Worm (Caenorhabditis elegans) whole organism, dauer: ENCODE data around the gene rpl-20.

Experiments
- unc-62 ChIP-seq: sonication (generic microtip); optimal IDR thresholded peaks from 2 replicates; lab custom pipeline; 2017; ENCODE audit warnings: missing biosample characterization, missing genetic modification reagents, missing genetic modification characterization

The rpl-20 gene

DNA sequence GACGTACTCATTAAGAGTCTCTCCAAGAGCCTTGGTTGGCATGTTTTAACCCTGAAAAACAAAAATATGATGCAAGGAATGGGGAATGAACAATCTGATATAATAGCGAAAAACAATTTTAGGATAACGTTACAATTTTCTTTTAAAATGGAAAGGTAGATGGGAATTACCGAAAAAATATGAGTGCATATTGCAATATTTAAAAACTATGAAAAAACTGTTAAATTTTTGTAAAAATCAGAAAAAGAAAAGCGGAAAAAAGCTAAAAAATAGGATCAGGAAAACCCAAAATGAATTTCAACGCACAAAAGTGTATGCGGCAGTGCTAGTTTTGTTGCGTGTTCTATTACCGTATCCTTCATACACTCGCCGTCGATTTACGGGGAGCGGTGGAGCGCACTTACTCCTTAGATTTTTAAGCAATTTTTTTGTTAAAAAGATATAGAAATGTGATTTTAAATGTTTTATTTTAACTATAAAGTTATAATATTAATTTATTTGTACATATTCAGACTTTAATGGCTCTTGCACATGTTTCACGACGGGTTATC, at the start of gene rpl-20, which contains the start of gene Y17G9B.5:
Gene rpl-20 (minus strand): TSS at position 51 of the 551 bp plus-strand sequence.
Gene Y17G9B.5 (plus strand): TSS at position 513 of the 551 bp plus-strand sequence.
- TF ChIP-seq unc-62 (GFP tag; lab: Kevin White, UChicago) = peak; percentile 61

DNA sequence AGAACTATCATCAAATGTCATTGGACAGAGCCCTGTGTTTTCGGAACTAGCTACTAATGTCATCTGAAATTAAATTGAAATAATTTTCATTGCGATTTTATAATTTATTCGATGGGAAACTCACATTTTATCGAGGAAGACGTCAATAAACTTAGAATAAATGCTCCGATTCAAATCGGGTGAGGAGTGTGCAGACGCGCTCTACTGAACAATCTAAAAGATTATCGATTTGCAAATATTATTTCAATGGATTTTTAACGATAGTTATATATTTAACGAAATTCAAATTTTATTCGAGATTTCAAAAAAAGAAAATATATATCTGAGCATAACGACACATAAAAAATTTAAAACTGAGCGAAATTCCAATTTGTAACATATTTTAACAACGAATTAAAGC, 49.5 kb upstream of the rpl-20 start, which contains the start of gene eor-1:
Gene eor-1 (minus strand): TSS at position 65 of the 400 bp plus-strand sequence.
- TF ChIP-seq unc-62 (GFP tag; lab: Kevin White, UChicago) = no peak

DNA sequence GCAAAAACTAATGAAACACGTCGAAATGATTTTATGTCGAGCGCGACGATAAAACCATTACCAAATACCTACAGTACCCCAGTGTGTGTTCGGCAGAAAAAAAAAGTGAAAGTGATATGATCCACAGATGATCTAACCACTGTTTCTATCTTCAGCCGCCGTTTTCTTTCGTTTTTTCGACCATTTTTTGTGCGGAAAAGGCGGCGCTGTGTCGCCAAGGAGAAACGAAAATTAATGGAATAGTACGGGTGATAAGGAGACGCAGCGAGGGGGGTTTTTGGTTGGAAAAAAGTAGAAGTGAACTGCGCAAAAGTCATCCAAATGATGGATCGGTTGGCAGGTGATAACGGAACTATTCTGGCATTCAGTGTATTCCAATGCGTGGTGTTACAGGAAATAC, 45.5 kb upstream of the rpl-20 start:
- TF ChIP-seq unc-62 (GFP tag; lab: Kevin White, UChicago) = no peak

DNA sequence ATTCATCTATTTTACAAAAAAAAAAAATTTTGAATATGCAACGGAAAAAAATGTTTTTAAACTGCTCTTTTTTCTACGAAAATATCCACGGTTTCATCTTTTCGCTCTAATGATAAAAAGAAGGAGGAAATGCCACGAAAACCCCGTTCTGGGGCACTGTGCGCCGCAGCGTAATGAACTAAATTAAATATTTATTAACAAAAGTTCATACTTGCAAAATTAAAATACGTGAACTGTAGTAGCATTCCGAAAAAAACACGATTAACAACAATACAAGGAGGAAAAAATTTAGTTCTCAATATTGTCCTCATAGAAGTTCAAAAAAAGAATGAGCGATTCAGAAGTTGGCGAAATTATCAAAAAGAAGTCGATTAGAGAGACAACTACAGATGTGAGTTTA, 39.9 kb upstream of the rpl-20 start, which contains the start of gene R11E3.1:
Gene R11E3.1 (plus strand): TSS at position 301 of the 400 bp plus-strand sequence.
- TF ChIP-seq unc-62 (GFP tag; lab: Kevin White, UChicago) = no peak

DNA sequence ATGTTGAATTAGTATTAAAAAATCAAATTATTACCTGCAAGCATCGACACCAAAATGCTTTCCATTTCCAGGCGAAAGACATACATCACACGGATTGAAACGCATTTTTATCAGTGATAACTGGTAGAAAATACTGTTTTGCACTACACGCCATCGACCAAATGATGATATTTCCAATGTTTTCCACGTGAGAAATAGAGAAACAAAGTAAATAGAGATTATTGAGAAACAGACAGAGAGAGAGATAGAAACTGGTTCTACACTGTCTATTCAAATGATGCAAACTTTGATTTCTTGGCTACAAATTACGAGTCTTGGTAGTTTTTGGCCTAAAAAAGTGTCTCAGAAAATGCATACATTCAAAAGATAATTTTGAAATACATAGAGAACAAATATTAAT, 38.8 kb upstream of the rpl-20 start, which contains the start of gene nhr-104:
Gene nhr-104 (minus strand): TSS at position 361 of the 400 bp plus-strand sequence.
- TF ChIP-seq unc-62 (GFP tag; lab: Kevin White, UChicago) = no peak

DNA sequence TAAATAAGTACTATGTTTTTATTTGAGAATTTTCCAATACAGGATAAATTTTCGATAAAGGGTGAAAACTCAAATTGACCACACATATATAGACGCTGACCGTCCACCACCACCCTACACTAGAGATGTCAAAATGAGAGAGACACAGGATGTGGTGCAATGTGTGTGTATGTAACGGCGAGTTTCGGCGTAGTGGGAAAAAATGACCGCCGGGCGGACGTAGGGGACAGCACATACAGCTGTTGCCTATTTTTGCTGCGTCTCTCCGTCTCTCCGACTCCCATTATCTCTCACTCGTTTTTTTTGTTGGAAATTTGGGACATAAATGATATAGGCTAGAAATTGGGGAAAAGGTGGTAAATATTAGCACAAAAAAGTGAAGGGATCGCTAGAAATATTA, 31.5 kb upstream of the rpl-20 start:
- TF ChIP-seq unc-62 (GFP tag; lab: Kevin White, UChicago) = no peak

DNA sequence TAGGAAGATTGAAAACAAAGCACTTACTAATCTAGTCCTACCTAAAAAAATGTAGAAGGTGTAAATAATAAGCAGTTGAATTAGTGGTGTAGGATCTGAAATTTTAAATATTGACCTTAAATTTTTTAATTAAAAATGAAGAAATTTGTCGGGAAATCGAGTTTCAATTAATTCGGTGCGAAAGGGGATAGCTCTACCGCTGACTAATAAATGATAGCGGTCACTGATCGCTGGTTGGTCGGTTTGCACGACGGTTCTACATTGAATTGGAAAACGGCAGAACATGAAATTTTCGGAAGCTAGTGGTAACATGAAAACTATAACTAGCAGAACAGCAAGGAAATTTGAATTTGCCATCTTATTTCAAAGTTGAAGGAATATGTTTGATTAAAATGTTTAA, 30.6 kb upstream of the rpl-20 start, which contains the start of gene set-15:
Gene set-15 (minus strand): TSS at position 101 of the 400 bp plus-strand sequence.
- no peak for TF ChIP-seq unc-62 (GFP tag; lab: Kevin White, UChicago)

DNA sequence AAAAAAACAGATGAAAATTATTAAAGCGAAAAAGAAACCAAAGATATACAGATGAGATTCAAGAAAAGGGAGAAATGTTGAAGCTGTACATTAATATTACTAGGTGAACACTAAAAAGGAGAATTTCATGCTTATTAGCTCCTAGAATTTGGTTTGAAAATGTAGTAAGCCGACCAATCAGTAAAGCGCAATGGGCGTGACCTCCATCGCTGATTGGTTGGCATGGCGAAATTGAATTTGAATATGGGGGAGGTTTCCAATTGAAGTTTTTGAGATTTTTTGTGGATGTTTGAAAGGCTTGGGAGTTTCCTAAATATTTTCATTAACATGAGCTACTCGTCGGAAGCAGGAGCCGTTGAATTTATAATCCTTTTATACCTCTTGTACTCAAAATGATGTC, 26.9 kb upstream of the rpl-20 start:
- no peak for TF ChIP-seq unc-62 (GFP tag; lab: Kevin White, UChicago)

DNA sequence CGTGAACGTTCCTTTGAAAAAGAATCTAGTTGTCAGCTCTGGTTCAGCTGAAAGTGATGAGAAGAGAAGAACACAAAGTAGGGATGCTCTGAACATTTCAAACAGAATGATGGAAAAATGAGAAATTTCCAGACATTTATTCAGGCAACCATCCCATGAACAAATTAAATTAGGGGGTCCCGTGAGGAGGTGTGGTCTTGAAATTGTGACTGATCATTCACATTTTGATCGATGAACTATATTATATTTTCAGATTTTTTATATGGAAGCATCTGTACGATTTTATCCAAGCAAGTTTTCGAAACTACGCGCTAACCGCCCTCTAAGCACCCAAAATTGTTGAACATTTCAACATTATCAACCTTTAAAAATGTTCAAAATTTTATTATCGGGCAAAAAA, 26.4 kb upstream of the rpl-20 start, which contains the start of gene R11E3.19:
Gene R11E3.19 (minus strand): TSS at position 101 of the 400 bp plus-strand sequence.
- no peak for TF ChIP-seq unc-62 (GFP tag; lab: Kevin White, UChicago)

DNA sequence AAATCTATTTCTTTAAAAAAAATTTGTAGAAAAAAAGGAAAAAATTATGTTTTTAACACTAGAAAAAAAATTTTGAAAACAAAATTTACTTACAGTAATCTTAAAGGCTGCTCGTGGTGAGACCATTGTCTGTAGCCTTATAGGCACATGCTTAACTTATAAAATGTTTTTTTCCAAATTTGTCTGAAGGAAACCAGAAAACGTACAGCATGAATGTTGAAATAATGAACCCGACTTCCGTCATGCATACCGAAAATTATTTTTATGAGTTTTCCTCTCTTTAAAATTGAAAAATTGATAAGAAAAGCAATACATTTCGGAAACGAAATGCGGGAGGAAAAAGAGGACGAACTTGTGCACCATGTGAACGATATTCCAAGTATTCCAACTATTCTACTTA, 22.2 kb upstream of the rpl-20 start, which contains the start of gene R11E3.2:
Gene R11E3.2 (plus strand): TSS at position 301 of the 400 bp plus-strand sequence.
- TF ChIP-seq unc-62 (GFP tag; lab: Kevin White, UChicago) = no peak

DNA sequence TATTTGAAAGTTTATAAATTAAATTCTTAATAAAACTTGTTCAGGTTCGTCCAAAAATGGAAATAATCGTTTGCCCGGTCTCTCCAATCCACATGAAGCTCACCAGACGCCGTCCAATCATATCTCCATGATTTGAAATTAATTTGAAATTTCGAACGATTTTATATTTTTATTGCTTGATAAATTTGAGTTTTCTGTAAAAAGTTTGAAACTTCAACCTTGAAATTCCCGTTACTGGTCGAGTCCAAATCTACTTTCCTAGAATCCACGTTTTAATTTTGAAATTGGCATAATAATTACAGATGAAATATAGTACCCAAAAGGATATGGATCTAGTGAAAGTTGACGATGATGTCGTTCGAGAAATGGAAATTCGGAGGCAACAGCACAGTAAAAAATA, 14.8 kb upstream of the rpl-20 start, which contains the start of gene npp-26:
Gene npp-26 (plus strand): TSS at position 301 of the 400 bp plus-strand sequence.
- TF ChIP-seq unc-62 (GFP tag; lab: Kevin White, UChicago) = no peak

DNA sequence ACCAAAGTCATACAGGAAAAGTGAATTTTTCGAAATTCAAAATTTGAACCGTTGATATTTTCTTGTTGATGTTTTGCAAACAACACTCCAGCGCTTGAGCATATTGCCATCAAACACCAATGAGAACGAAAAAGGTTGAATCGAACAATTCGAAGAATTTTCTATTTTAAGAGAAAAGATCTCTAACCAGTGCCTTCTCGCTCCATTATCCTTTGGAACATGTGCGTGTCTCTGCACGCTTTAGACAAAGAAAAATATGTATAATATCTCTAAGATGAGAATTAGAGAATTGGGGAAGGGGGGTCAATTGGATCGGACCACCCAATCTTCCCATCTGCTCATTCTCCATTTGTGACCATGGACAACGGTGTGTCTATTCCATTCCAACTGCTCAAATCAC, 14.3 kb upstream of the rpl-20 start, which contains the start of gene Y17G9B.2:
Gene Y17G9B.2 (plus strand): TSS at position 301 of the 400 bp plus-strand sequence.
- TF ChIP-seq unc-62 (GFP tag; lab: Kevin White, UChicago) = no peak

DNA sequence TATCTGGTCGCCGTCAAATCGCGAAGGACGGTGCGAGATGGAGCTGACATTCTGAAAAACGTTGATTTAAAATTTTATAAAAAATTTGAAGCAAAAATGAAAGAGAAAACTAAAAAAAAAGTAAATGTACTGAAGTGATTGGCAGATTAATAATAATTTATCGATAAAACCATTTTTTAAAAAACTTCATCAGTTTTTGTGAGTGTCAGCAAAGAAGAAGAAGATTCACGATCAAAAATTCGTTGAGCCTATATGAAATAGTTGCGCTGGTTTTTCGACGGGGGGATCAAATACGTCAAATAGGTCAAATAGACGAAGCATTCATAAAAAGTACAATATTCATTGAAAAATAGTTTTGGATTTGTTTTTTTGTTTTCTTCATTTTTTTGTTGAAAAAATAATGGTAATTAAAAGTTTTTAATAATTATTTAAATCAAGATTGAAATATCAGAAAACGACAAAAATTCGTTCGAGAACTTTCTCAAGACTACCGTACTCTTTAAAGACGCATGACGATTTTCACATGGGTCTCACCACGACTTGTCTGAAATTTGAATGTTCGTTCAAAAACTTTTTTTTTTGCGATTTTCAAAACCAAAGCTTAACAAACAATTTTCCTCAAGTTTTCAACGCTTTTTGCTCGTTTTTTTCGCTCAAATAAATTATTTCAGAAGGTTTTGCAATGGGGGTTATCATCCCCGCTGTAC, 11.0 kb upstream of the rpl-20 start, which contains the start of the genes memi-1 and cyp-31A3:
Gene memi-1 (minus strand): TSS at position 51 of the 707 bp plus-strand sequence.
Gene cyp-31A3 (plus strand): TSS at position 672 of the 707 bp plus-strand sequence.
- TF ChIP-seq unc-62 (GFP tag; lab: Kevin White, UChicago) = no peak

DNA sequence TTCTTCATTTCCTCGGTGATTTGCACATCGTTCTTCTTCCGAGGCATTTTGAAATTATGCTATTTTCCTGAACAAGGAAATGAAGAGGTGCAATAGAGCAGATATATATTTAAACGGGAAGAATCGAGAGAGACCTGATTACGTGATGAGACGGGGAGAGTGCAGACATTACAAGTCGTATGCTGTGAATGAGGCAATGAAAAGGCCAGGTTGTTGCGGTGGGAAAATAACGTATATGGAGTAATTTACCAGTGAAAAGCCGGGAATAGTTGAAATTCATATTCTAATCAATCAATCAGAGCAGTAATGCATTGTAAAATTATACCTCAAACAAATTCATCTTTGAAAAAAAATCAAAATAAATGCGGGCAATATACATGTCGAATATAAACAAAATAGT, 9.1 kb upstream of the rpl-20 start, which contains the start of gene Y17G9B.8:
Gene Y17G9B.8 (minus strand): TSS at position 182 of the 400 bp plus-strand sequence.
- no peak for TF ChIP-seq unc-62 (GFP tag; lab: Kevin White, UChicago)

DNA sequence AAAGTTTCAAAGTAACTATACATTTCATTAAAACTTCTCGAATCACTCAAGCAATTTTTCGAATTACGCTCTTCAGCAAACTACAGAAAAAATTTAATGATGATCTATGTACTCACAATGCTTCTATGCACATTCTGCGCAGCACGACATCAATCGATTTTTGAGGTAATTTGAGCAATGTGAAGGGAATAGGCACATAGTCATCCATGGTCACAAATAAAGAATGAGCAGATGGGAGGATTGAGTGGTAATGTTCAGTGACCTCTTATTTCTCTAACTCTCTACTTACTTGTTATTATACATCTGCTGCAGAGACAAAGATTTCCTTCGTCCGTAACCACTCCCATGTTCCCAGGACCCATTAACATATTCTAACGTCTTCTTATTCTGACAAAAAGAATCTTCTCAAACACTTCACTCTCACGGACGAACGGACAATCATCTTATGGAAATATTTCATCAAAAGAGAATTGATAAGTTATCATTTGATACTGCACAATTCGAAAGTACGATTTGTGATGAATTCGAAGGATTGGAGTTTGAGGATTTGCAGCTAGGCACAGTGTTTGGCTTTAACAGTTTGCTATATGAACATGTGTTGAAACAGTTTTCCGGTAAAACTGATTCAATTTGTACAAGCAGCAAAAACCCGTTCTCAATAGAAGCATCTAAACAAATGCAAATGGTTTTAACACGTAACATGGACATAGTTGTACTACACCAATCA, 6.5 kb upstream of the rpl-20 start, which contains the start of the genes fbxb-77 and Y17G9B.11:
Gene fbxb-77 (minus strand): TSS at position 229 of the 727 bp plus-strand sequence.
Gene Y17G9B.11 (plus strand): TSS at position 677 of the 727 bp plus-strand sequence.
- TF ChIP-seq unc-62 (GFP tag; lab: Kevin White, UChicago) = no peak
